Worm (Caenorhabditis elegans) whole organism, L4 larva: ENCODE data around the gene F40F8.11.
A peak's percentile ranks its signal among the peaks of the same experiment; 100 is the strongest.

Source experiments
- D1046.2 ChIP-seq: fragments of 200-800 bp; sonication (Bioruptor generic); IDR thresholded peaks from 2 replicates; pipeline ENCODE4 v1.3.6; 2022; ENCODE audit warnings: missing genetic modification characterization, missing compliant biosample characterization
- F10B5.3 ChIP-seq: sonication (generic microtip); optimal IDR thresholded peaks from 2 replicates; lab custom pipeline; 2016; ENCODE audit warnings: mild to moderate bottlenecking, missing genetic modification characterization, missing compliant biosample characterization
- F44E2.7 ChIP-seq: fragments of 200-800 bp; sonication (Bioruptor generic); IDR thresholded peaks from 2 replicates; pipeline ENCODE4 v2.1.2; 2022; ENCODE audit warnings: missing genetic modification characterization, missing compliant biosample characterization
- T20F7.1 ChIP-seq: fragments of 200-800 bp; sonication (Bioruptor generic); optimal IDR thresholded peaks from 2 replicates; lab custom pipeline; 2018; ENCODE audit warnings: mild to moderate bottlenecking, missing genetic modification characterization, missing compliant biosample characterization
- Y48G9A.11 ChIP-seq: fragments of 200-800 bp; sonication (Bioruptor generic); IDR thresholded peaks from 2 replicates; pipeline ENCODE4 v1.3.6; 2022; ENCODE audit warnings: missing genetic modification reagents, missing genetic modification characterization, missing compliant biosample characterization
- Y75B8A.6 ChIP-seq: fragments of 200-800 bp; sonication (Bioruptor generic); IDR thresholded peaks from 2 replicates; pipeline ENCODE4 v1.3.6; 2022; ENCODE audit warnings: missing genetic modification reagents, missing genetic modification characterization, missing compliant biosample characterization
- aly-2 ChIP-seq: sonication (generic microtip); optimal IDR thresholded peaks from 2 replicates; lab custom pipeline; 2018; ENCODE audit warnings: missing biosample characterization, missing genetic modification characterization
- attf-4 ChIP-seq: sonication (generic microtip); optimal IDR thresholded peaks from 3 replicates; lab custom pipeline; 2017; ENCODE audit warnings: missing biosample characterization, missing genetic modification characterization
- ceh-28 ChIP-seq: fragments of 150-350 bp; optimal IDR thresholded peaks from 2 replicates; lab custom pipeline; 2014; ENCODE audit warnings: missing biosample characterization, missing genetic modification reagents, missing genetic modification characterization
- ceh-32 ChIP-seq: sonication (generic microtip); optimal IDR thresholded peaks from 2 replicates; lab custom pipeline; 2016; ENCODE audit warnings: mild to moderate bottlenecking, missing genetic modification characterization, missing compliant biosample characterization; ENCODE audit not compliant: poor library complexity
- ceh-44 ChIP-seq: fragments of 200-800 bp; sonication (Bioruptor generic); IDR thresholded peaks from 2 replicates; pipeline ENCODE4 v1.3.6; 2022; ENCODE audit warnings: missing genetic modification reagents, missing genetic modification characterization, missing compliant biosample characterization
- cey-2 ChIP-seq: sonication (generic microtip); optimal IDR thresholded peaks from 3 replicates; lab custom pipeline; 2017; ENCODE audit warnings: missing genetic modification characterization, mild to moderate bottlenecking, missing compliant biosample characterization, antibody characterized with exemption, borderline replicate concordance; ENCODE audit not compliant: insufficient read depth
- ctbp-1 ChIP-seq: fragments of 200-800 bp; sonication (Bioruptor generic); IDR thresholded peaks from 2 replicates; pipeline ENCODE4 v1.3.6; 2022; ENCODE audit warnings: missing genetic modification reagents, missing genetic modification characterization, missing compliant biosample characterization
- daf-12 ChIP-seq: fragments of 150-350 bp; optimal IDR thresholded peaks from 2 replicates; lab custom pipeline; 2014; ENCODE audit warnings: missing biosample characterization, missing genetic modification reagents, missing genetic modification characterization
- dmd-9 ChIP-seq: fragments of 200-800 bp; sonication (Bioruptor generic); IDR thresholded peaks from 2 replicates; pipeline ENCODE4 v1.3.6; 2022; ENCODE audit warnings: missing genetic modification reagents, missing genetic modification characterization, missing compliant biosample characterization
- dpl-1 ChIP-seq: fragments of 150-350 bp; optimal IDR thresholded peaks from 2 replicates; lab custom pipeline; 2014; ENCODE audit warnings: missing biosample characterization, missing genetic modification reagents, missing genetic modification characterization
- egl-43 ChIP-seq: fragments of 200-800 bp; sonication (Bioruptor generic); IDR thresholded peaks from 2 replicates; pipeline ENCODE4 v1.3.6; 2022; ENCODE audit warnings: missing genetic modification reagents, missing genetic modification characterization, missing compliant biosample characterization
- gei-8 ChIP-seq: fragments of 200-800 bp; sonication (Bioruptor generic); optimal IDR thresholded peaks from 2 replicates; lab custom pipeline; 2018; ENCODE audit warnings: mild to moderate bottlenecking, missing genetic modification characterization, missing compliant biosample characterization
- hif-1 ChIP-seq, 2 experiments: sonication (generic microtip); optimal IDR thresholded peaks; 2 replicates each; lab custom pipeline; 2016 to 2017; ENCODE audit warnings: missing compliant biosample characterization in 2 of 2, missing genetic modification characterization in 2 of 2, missing genetic modification reagents in 2 of 2, missing genotype in 2 of 2, mild to moderate bottlenecking in 1 of 2
- jun-1 ChIP-seq: fragments of 150-350 bp; optimal IDR thresholded peaks from 2 replicates; lab custom pipeline; 2014; ENCODE audit warnings: missing biosample characterization, missing genetic modification reagents, missing genetic modification characterization
- lim-7 ChIP-seq: fragments of 200-800 bp; sonication (Bioruptor generic); IDR thresholded peaks from 2 replicates; pipeline ENCODE4 v1.3.6; 2022; ENCODE audit warnings: missing genetic modification characterization, missing compliant biosample characterization
- lin-1 ChIP-seq: fragments of 200-800 bp; sonication (Bioruptor generic); IDR thresholded peaks from 2 replicates; pipeline ENCODE4 v1.3.6; 2022; ENCODE audit warnings: missing genetic modification reagents, missing genetic modification characterization, missing compliant biosample characterization
- lir-3 ChIP-seq: sonication (generic microtip); optimal IDR thresholded peaks from 2 replicates; lab custom pipeline; 2016; ENCODE audit warnings: mild to moderate bottlenecking, missing genetic modification characterization, missing compliant biosample characterization
- lsy-2 ChIP-seq, 2 experiments: fragments of 150-350 bp in 1 of 2; sonication (generic microtip) in 1 of 2; optimal IDR thresholded peaks; 2 replicates each; lab custom pipeline; 2014 to 2017; ENCODE audit warnings: missing biosample characterization in 2 of 2, missing genetic modification characterization in 2 of 2
- madf-5 ChIP-seq, 2 experiments: fragments of 200-800 bp; sonication (Bioruptor generic); IDR thresholded peaks; 2 replicates each; pipeline ENCODE4 v1.3.6; 2022; ENCODE audit warnings: missing compliant biosample characterization in 2 of 2, missing genetic modification characterization in 2 of 2
- mdl-1 ChIP-seq, 2 experiments: fragments of 150-350 bp in 1 of 2; sonication (generic microtip) in 1 of 2; optimal IDR thresholded peaks; 2 replicates each; lab custom pipeline; 2014 to 2017; ENCODE audit warnings: missing biosample characterization in 2 of 2, missing genetic modification characterization in 2 of 2
- mdt-29 ChIP-seq: fragments of 200-800 bp; sonication (Bioruptor generic); IDR thresholded peaks from 2 replicates; pipeline ENCODE4 v1.3.6; 2022; ENCODE audit warnings: missing genetic modification reagents, missing genetic modification characterization, missing compliant biosample characterization
- mep-1 ChIP-seq: fragments of 150-350 bp; sonication (generic microtip); optimal IDR thresholded peaks from 3 replicates; lab custom pipeline; 2014; ENCODE audit warnings: missing biosample characterization, missing genetic modification characterization
- mes-2 ChIP-seq: sonication (generic microtip); optimal IDR thresholded peaks from 2 replicates; lab custom pipeline; 2016; ENCODE audit warnings: missing genotype, mild to moderate bottlenecking, missing genetic modification characterization, missing compliant biosample characterization; ENCODE audit not compliant: poor library complexity, severe bottlenecking
- nhr-10 ChIP-seq: fragments of 150-350 bp; optimal IDR thresholded peaks from 2 replicates; lab custom pipeline; 2014; ENCODE audit warnings: missing biosample characterization, missing genetic modification characterization
- nhr-102 ChIP-seq: sonication (generic microtip); optimal IDR thresholded peaks from 2 replicates; lab custom pipeline; 2016; ENCODE audit warnings: mild to moderate bottlenecking, missing genetic modification characterization, moderate library complexity, missing compliant biosample characterization
- nhr-111 ChIP-seq: fragments of 200-800 bp; sonication (Bioruptor generic); optimal IDR thresholded peaks from 2 replicates; lab custom pipeline; 2018; ENCODE audit warnings: mild to moderate bottlenecking, missing genetic modification characterization, missing compliant biosample characterization
- nhr-25 ChIP-seq: sonication (generic microtip); optimal IDR thresholded peaks from 2 replicates; lab custom pipeline; 2017; ENCODE audit warnings: missing genetic modification characterization, mild to moderate bottlenecking, missing compliant biosample characterization, antibody characterized with exemption, moderate library complexity, borderline replicate concordance; ENCODE audit not compliant: insufficient read depth
- nhr-48 ChIP-seq: sonication (generic microtip); optimal IDR thresholded peaks from 2 replicates; lab custom pipeline; 2016; ENCODE audit warnings: mild to moderate bottlenecking, missing genetic modification characterization, missing compliant biosample characterization
- nhr-6 ChIP-seq: fragments of 150-350 bp; optimal IDR thresholded peaks from 2 replicates; lab custom pipeline; 2014; ENCODE audit warnings: missing biosample characterization, missing genetic modification characterization
- nhr-76 ChIP-seq: fragments of 150-350 bp; optimal IDR thresholded peaks from 2 replicates; lab custom pipeline; 2014; ENCODE audit warnings: missing biosample characterization, missing genetic modification characterization
- pha-4 ChIP-seq, 2 experiments: fragments of 150-350 bp in 1 of 2; fragments of 200-800 bp in 1 of 2; sonication (Bioruptor generic) in 1 of 2; IDR thresholded peaks in 1 of 2; optimal IDR thresholded peaks in 1 of 2; 2 replicates each; pipeline versions ENCODE4 v1.3.6 to Lab custom; 2014 to 2022; ENCODE audit warnings: missing genetic modification characterization in 2 of 2, missing genetic modification reagents in 2 of 2, missing biosample characterization in 1 of 2, missing compliant biosample characterization in 1 of 2
- php-3 ChIP-seq: fragments of 200-800 bp; sonication (Bioruptor generic); IDR thresholded peaks from 2 replicates; pipeline ENCODE4 v1.3.6; 2022; ENCODE audit warnings: missing genetic modification reagents, missing genetic modification characterization, missing compliant biosample characterization
- rbr-2 ChIP-seq: sonication (generic microtip); optimal IDR thresholded peaks from 2 replicates; lab custom pipeline; 2016; ENCODE audit warnings: missing genotype, missing genetic modification characterization, missing compliant biosample characterization
- set-16 ChIP-seq: fragments of 200-800 bp; sonication (Bioruptor generic); IDR thresholded peaks from 2 replicates; pipeline ENCODE4 v1.3.6; 2022; ENCODE audit warnings: missing genetic modification reagents, missing genetic modification characterization, missing compliant biosample characterization
- skn-1 ChIP-seq: fragments of 150-350 bp; optimal IDR thresholded peaks from 2 replicates; lab custom pipeline; 2014; ENCODE audit warnings: missing biosample characterization, missing genetic modification characterization
- snpc-1.2 ChIP-seq: fragments of 200-800 bp; sonication (Bioruptor generic); IDR thresholded peaks from 2 replicates; pipeline ENCODE4 v1.3.6; 2022; ENCODE audit warnings: missing genetic modification reagents, missing genetic modification characterization, missing compliant biosample characterization
- spr-1 ChIP-seq: sonication (generic microtip); optimal IDR thresholded peaks from 2 replicates; lab custom pipeline; 2016; ENCODE audit warnings: mild to moderate bottlenecking, missing genetic modification characterization, missing compliant biosample characterization
- spr-3 ChIP-seq: fragments of 200-800 bp; sonication (Bioruptor generic); optimal IDR thresholded peaks from 2 replicates; lab custom pipeline; 2018; ENCODE audit warnings: mild to moderate bottlenecking, missing genetic modification characterization, missing compliant biosample characterization
- tra-1 ChIP-seq: fragments of 200-800 bp; sonication (Bioruptor generic); IDR thresholded peaks from 2 replicates; pipeline ENCODE4 v1.3.6; 2022; ENCODE audit warnings: missing genetic modification reagents, missing genetic modification characterization, missing compliant biosample characterization
- unc-62 ChIP-seq, 3 experiments: fragments of 150-350 bp in 1 of 3; sonication (generic microtip); optimal IDR thresholded peaks in 2 of 3; peaks in 1 of 3; 1 replicate in 1 of 3; 2 replicates in 2 of 3; lab custom pipeline; 2014 to 2017; ENCODE audit warnings: missing biosample characterization in 3 of 3, missing genetic modification characterization in 3 of 3, missing genetic modification reagents in 3 of 3, missing genotype in 1 of 3
- zfp-2 ChIP-seq: sonication (generic microtip); optimal IDR thresholded peaks from 2 replicates; lab custom pipeline; 2016; ENCODE audit warnings: mild to moderate bottlenecking, missing genetic modification characterization, missing compliant biosample characterization
- zfp-3 ChIP-seq: fragments of 200-800 bp; sonication (Bioruptor generic); conservative IDR thresholded peaks from 2 replicates; pipeline ENCODE4 v1.3.6; 2022; ENCODE audit warnings: missing genetic modification reagents, missing genetic modification characterization, missing compliant biosample characterization
- zip-11 ChIP-seq: fragments of 200-800 bp; sonication (Bioruptor generic); IDR thresholded peaks from 2 replicates; pipeline ENCODE4 v1.3.6; 2022; ENCODE audit warnings: missing genetic modification characterization, missing compliant biosample characterization
- zip-2 ChIP-seq: fragments of 150-350 bp; optimal IDR thresholded peaks from 2 replicates; lab custom pipeline; 2014; ENCODE audit warnings: missing biosample characterization, missing genetic modification characterization

F40F8.11 gene

ce11 chrII:11103052-11103451 lies 29.3 kb downstream of the F40F8.11 start (continued):
- no peak for TF ChIP-seq lin-1 (GFP tag; lab: Robert Waterston, UW)
- TF ChIP-seq nhr-76 (tag; lab: Kevin White, UChicago): no peak
- no peak for TF ChIP-seq tra-1 (GFP tag; lab: Robert Waterston, UW)
- no peak for TF ChIP-seq ceh-28 (tag; lab: Kevin White, UChicago)
- TF ChIP-seq jun-1: no peak
- peak in 1 of 2 experiments; percentile 48 for TF ChIP-seq hif-1 (tag; optimal IDR thresholded peaks at IDR 0.05; lab: Kevin White, UChicago)
- TF ChIP-seq pha-4 (GFP tag; IDR thresholded peaks at IDR 0.05; lab: Robert Waterston, UW): no peak
- peak; percentile 66 for TF ChIP-seq pha-4 (tag; optimal IDR thresholded peaks at IDR 0.05; lab: Kevin White, UChicago)
- TF ChIP-seq nhr-6 (tag; lab: Kevin White, UChicago): peak; percentile 76
- peak; percentile 59 for TF ChIP-seq mep-1 (tag; lab: Kevin White, UChicago)
- TF ChIP-seq mdl-1 (tag; optimal IDR thresholded peaks at IDR 0.05; lab: Kevin White, UChicago): no peak
- no peak for TF ChIP-seq spr-1 (tag; lab: Kevin White, UChicago)
- TF ChIP-seq set-16 (GFP tag; lab: Robert Waterston, UW): no peak
- TF ChIP-seq Y48G9A.11 (GFP tag; lab: Robert Waterston, UW): no peak
- peak in 1 of 2 experiments; percentile 75 for TF ChIP-seq unc-62 (GFP tag; optimal IDR thresholded peaks at IDR 0.05 in 1 of 2; lab: Kevin White, UChicago)
- no peak for TF ChIP-seq unc-62 (tag; optimal IDR thresholded peaks at IDR 0.05; lab: Kevin White, UChicago)
- TF ChIP-seq D1046.2 (GFP tag; lab: Robert Waterston, UW): no peak
- TF ChIP-seq daf-12: no peak
- no peak for TF ChIP-seq F10B5.3 (tag; lab: Kevin White, UChicago)
- no peak for TF ChIP-seq zip-11 (GFP tag; lab: Robert Waterston, UW)
- no peak for TF ChIP-seq nhr-25 (tag; lab: Kevin White, UChicago)
- no peak for TF ChIP-seq gei-8
- no peak for TF ChIP-seq nhr-111 (GFP tag; lab: Kevin White, UChicago)
- TF ChIP-seq T20F7.1 (GFP tag; lab: Kevin White, UChicago): no peak
- no peak for TF ChIP-seq snpc-1.2 (GFP tag; lab: Robert Waterston, UW)
- TF ChIP-seq madf-5 (GFP tag; IDR thresholded peaks at IDR 0.05; lab: Robert Waterston, UW): no peak
- no peak for TF ChIP-seq aly-2 (tag; lab: Kevin White, UChicago)
- TF ChIP-seq lim-7: no peak
- no peak for TF ChIP-seq nhr-10
- TF ChIP-seq dmd-9 (GFP tag; lab: Robert Waterston, UW): no peak
- TF ChIP-seq ceh-32 (tag; lab: Kevin White, UChicago): no peak
- peak; percentile 76 for TF ChIP-seq mes-2 (tag; lab: Kevin White, UChicago)
- TF ChIP-seq Y75B8A.6 (GFP tag; lab: Robert Waterston, UW): no peak
- no peak for TF ChIP-seq spr-3 (GFP tag; lab: Kevin White, UChicago)
- TF ChIP-seq zfp-2 (tag; lab: Kevin White, UChicago): no peak
- peak; percentile 56 for TF ChIP-seq rbr-2 (tag; lab: Kevin White, UChicago)
- TF ChIP-seq zip-2 (tag; lab: Kevin White, UChicago): no peak
- TF ChIP-seq ctbp-1 (GFP tag; lab: Robert Waterston, UW): no peak
- TF ChIP-seq zfp-3 (GFP tag; lab: Robert Waterston, UW): no peak
- no peak for TF ChIP-seq php-3 (GFP tag; lab: Robert Waterston, UW)
- TF ChIP-seq mdt-29 (GFP tag; lab: Robert Waterston, UW): no peak
- no peak for TF ChIP-seq lir-3 (tag; lab: Kevin White, UChicago)
- TF ChIP-seq attf-4 (tag; lab: Kevin White, UChicago): no peak
- no peak for TF ChIP-seq ceh-44
- no peak for TF ChIP-seq skn-1 (tag; lab: Kevin White, UChicago)
- TF ChIP-seq nhr-48 (tag; lab: Kevin White, UChicago): no peak
- no peak for TF ChIP-seq cey-2 (tag; lab: Kevin White, UChicago)
- peak; percentile 73 for TF ChIP-seq dpl-1 (GFP tag; lab: Kevin White, UChicago)
- peak in 1 of 2 experiments; percentile 85 for TF ChIP-seq lsy-2 (tag; optimal IDR thresholded peaks at IDR 0.05; lab: Kevin White, UChicago)
- TF ChIP-seq egl-43: no peak
- TF ChIP-seq F44E2.7 (GFP tag; lab: Robert Waterston, UW): no peak
- no peak for TF ChIP-seq nhr-102 (tag; lab: Kevin White, UChicago)
